Worm (Caenorhabditis elegans): Measurements from ENCODE around the gene F09C6.15.
"Not testable (repeated sequence)": the region's sequence is repeated elsewhere in the genome, so short reads cannot be mapped to it uniquely, and the experiment has no call there.

F09C6.15 gene

ce11 chrV:16938731-16939130, 45.2 kb downstream of the F09C6.15 start, which contains the start of gene fbxa-148:
Gene fbxa-148, plus strand, starts transcription at chrV:16939031.
- TF ChIP-seq sma-3 (GFP tag; optimal IDR thresholded peaks at IDR 0.05); peb-1 (tag; optimal IDR thresholded peaks at IDR 0.05); mab-5 (tag; optimal IDR thresholded peaks at IDR 0.05): not testable (repeated sequence)

Measured in whole organism, L2 larva.